Worm (Caenorhabditis elegans) whole organism, L2 larva: ENCODE measurements around the gene col-72.

Experiments
- C34F6.9 ChIP-seq: fragments of 150-350 bp; optimal IDR thresholded peaks from 2 replicates; lab custom pipeline; 2014; ENCODE audit warnings: missing biosample characterization, missing genetic modification characterization
- F13H6.1 ChIP-seq: sonication (generic microtip); optimal IDR thresholded peaks from 2 replicates; lab custom pipeline; 2016; ENCODE audit warnings: missing genetic modification characterization, missing compliant biosample characterization
- R02D3.7 ChIP-seq: fragments of 150-350 bp; optimal IDR thresholded peaks from 2 replicates; lab custom pipeline; 2014; ENCODE audit warnings: missing biosample characterization, missing genetic modification characterization
- Y55F3AM.14 ChIP-seq: fragments of 200-800 bp; sonication (Bioruptor generic); optimal IDR thresholded peaks from 2 replicates; lab custom pipeline; 2018; ENCODE audit warnings: mild to moderate bottlenecking, missing genetic modification characterization, missing compliant biosample characterization
- ZK546.5 ChIP-seq: sonication (generic microtip); optimal IDR thresholded peaks from 2 replicates; lab custom pipeline; 2017; ENCODE audit warnings: missing biosample characterization, missing genetic modification characterization
- alr-1 ChIP-seq: fragments of 150-350 bp; optimal IDR thresholded peaks from 2 replicates; lab custom pipeline; 2014; ENCODE audit warnings: missing biosample characterization, missing genetic modification characterization
- aly-2 ChIP-seq: fragments of 150-350 bp; optimal IDR thresholded peaks from 2 replicates; lab custom pipeline; 2014; ENCODE audit warnings: missing biosample characterization, missing genetic modification characterization
- blmp-1 ChIP-seq: sonication (generic microtip); optimal IDR thresholded peaks from 2 replicates; lab custom pipeline; 2017; ENCODE audit warnings: missing genetic modification characterization, mild to moderate bottlenecking, missing compliant biosample characterization, antibody characterized with exemption, moderate library complexity; ENCODE audit not compliant: insufficient read depth
- ceh-16 ChIP-seq: fragments of 150-350 bp; optimal IDR thresholded peaks from 2 replicates; lab custom pipeline; 2014; ENCODE audit warnings: missing biosample characterization, missing genetic modification characterization
- ceh-82 ChIP-seq: fragments of 150-350 bp; optimal IDR thresholded peaks from 2 replicates; lab custom pipeline; 2014; ENCODE audit warnings: missing biosample characterization, missing genetic modification characterization
- crh-2 ChIP-seq: sonication (generic microtip); optimal IDR thresholded peaks from 2 replicates; lab custom pipeline; 2017; ENCODE audit warnings: missing biosample characterization, missing genetic modification characterization
- dmd-4 ChIP-seq: sonication (generic microtip); optimal IDR thresholded peaks from 2 replicates; lab custom pipeline; 2017; ENCODE audit warnings: missing biosample characterization, missing genetic modification characterization
- egl-27 ChIP-seq: sonication (generic microtip); optimal IDR thresholded peaks from 3 replicates; lab custom pipeline; 2017; ENCODE audit warnings: missing biosample characterization, missing genetic modification reagents, missing genetic modification characterization
- elt-1 ChIP-seq: fragments of 150-350 bp; optimal IDR thresholded peaks from 2 replicates; lab custom pipeline; 2014; ENCODE audit warnings: missing biosample characterization, missing genetic modification characterization
- elt-3 ChIP-seq: sonication (generic microtip); optimal IDR thresholded peaks from 2 replicates; lab custom pipeline; 2017; ENCODE audit warnings: missing biosample characterization, missing genetic modification characterization
- fos-1 ChIP-seq: fragments of 150-350 bp; optimal IDR thresholded peaks from 2 replicates; lab custom pipeline; 2014; ENCODE audit warnings: missing biosample characterization, missing genetic modification characterization
- gmeb-1 ChIP-seq: fragments of 150-350 bp; optimal IDR thresholded peaks from 2 replicates; lab custom pipeline; 2014; ENCODE audit warnings: missing biosample characterization, missing genetic modification characterization
- lin-11 ChIP-seq: fragments of 150-350 bp; sonication (generic microtip); optimal IDR thresholded peaks from 2 replicates; lab custom pipeline; 2014; ENCODE audit warnings: missing biosample characterization, missing genetic modification characterization, inconsistent platforms, mixed read lengths
- lin-13 ChIP-seq: fragments of 150-350 bp; optimal IDR thresholded peaks from 2 replicates; lab custom pipeline; 2014; ENCODE audit warnings: missing biosample characterization, missing genetic modification reagents, missing genetic modification characterization
- lin-39 ChIP-seq: fragments of 150-350 bp; optimal IDR thresholded peaks from 2 replicates; lab custom pipeline; 2014; ENCODE audit warnings: missing biosample characterization, missing genetic modification reagents, missing genetic modification characterization
- lsy-2 ChIP-seq, 2 experiments: fragments of 150-350 bp in 1 of 2; sonication (generic microtip) in 1 of 2; optimal IDR thresholded peaks; 2 replicates each; lab custom pipeline; 2014 to 2017; ENCODE audit warnings: missing biosample characterization in 2 of 2, missing genetic modification characterization in 2 of 2
- mab-5 ChIP-seq: fragments of 150-350 bp; optimal IDR thresholded peaks from 2 replicates; lab custom pipeline; 2014; ENCODE audit warnings: missing biosample characterization, missing genetic modification characterization
- mbf-1 ChIP-seq: sonication (generic microtip); optimal IDR thresholded peaks from 2 replicates; lab custom pipeline; 2017; ENCODE audit warnings: missing biosample characterization, missing genetic modification characterization
- mdl-1 ChIP-seq, 2 experiments: fragments of 150-350 bp in 1 of 2; sonication (generic microtip) in 1 of 2; optimal IDR thresholded peaks; 2 replicates each; lab custom pipeline; 2017; ENCODE audit warnings: missing biosample characterization in 2 of 2, missing genetic modification characterization in 2 of 2
- nhr-10 ChIP-seq: sonication (generic microtip); optimal IDR thresholded peaks from 2 replicates; lab custom pipeline; 2017; ENCODE audit warnings: missing biosample characterization, missing genetic modification characterization
- nhr-11 ChIP-seq: fragments of 150-350 bp; optimal IDR thresholded peaks from 2 replicates; lab custom pipeline; 2014; ENCODE audit warnings: missing biosample characterization, missing genetic modification characterization
- nhr-12 ChIP-seq: fragments of 150-350 bp; optimal IDR thresholded peaks from 2 replicates; lab custom pipeline; 2014; ENCODE audit warnings: missing biosample characterization, missing genetic modification characterization
- nhr-129 ChIP-seq: fragments of 150-350 bp; optimal IDR thresholded peaks from 2 replicates; lab custom pipeline; 2014; ENCODE audit warnings: missing biosample characterization, missing genetic modification characterization
- nhr-21 ChIP-seq: fragments of 150-350 bp; optimal IDR thresholded peaks from 2 replicates; lab custom pipeline; 2014; ENCODE audit warnings: missing biosample characterization, missing genetic modification characterization
- nhr-23 ChIP-seq: fragments of 150-350 bp; optimal IDR thresholded peaks from 2 replicates; lab custom pipeline; 2014; ENCODE audit warnings: missing biosample characterization, missing genetic modification reagents, missing genetic modification characterization
- nhr-237 ChIP-seq: fragments of 150-350 bp; optimal IDR thresholded peaks from 2 replicates; lab custom pipeline; 2014; ENCODE audit warnings: missing biosample characterization, missing genetic modification characterization
- nhr-25 ChIP-seq: fragments of 150-350 bp; sonication (generic microtip); optimal IDR thresholded peaks from 3 replicates; lab custom pipeline; 2014; ENCODE audit warnings: missing biosample characterization, missing genetic modification characterization
- nhr-6 ChIP-seq: fragments of 150-350 bp; optimal IDR thresholded peaks from 2 replicates; lab custom pipeline; 2014; ENCODE audit warnings: missing biosample characterization, missing genetic modification characterization
- nhr-77 ChIP-seq: fragments of 150-350 bp; optimal IDR thresholded peaks from 2 replicates; lab custom pipeline; 2014; ENCODE audit warnings: missing biosample characterization, missing genetic modification characterization
- sem-4 ChIP-seq: fragments of 150-350 bp; optimal IDR thresholded peaks from 2 replicates; lab custom pipeline; 2014; ENCODE audit warnings: missing biosample characterization, missing genetic modification reagents, missing genetic modification characterization
- skn-1 ChIP-seq: sonication (generic microtip); optimal IDR thresholded peaks from 2 replicates; lab custom pipeline; 2017; ENCODE audit warnings: missing biosample characterization, missing genetic modification characterization
- sma-3 ChIP-seq: sonication (generic microtip); optimal IDR thresholded peaks from 2 replicates; lab custom pipeline; 2016; ENCODE audit warnings: missing genetic modification reagents, missing genetic modification characterization, missing compliant biosample characterization
- sma-9 ChIP-seq, 2 experiments: fragments of 150-350 bp in 1 of 2; sonication (generic microtip) in 1 of 2; optimal IDR thresholded peaks; 2 replicates each; lab custom pipeline; 2014 to 2016; ENCODE audit warnings: missing genetic modification characterization in 2 of 2, mild to moderate bottlenecking in 1 of 2, missing biosample characterization in 1 of 2, missing compliant biosample characterization in 1 of 2, missing genetic modification reagents in 1 of 2, moderate library complexity in 1 of 2
- snpc-4 ChIP-seq: fragments of 150-350 bp; optimal IDR thresholded peaks from 2 replicates; lab custom pipeline; 2014; ENCODE audit warnings: missing biosample characterization, missing genetic modification characterization
- unc-39 ChIP-seq: fragments of 150-350 bp; optimal IDR thresholded peaks from 2 replicates; lab custom pipeline; 2014; ENCODE audit warnings: missing biosample characterization, missing genetic modification characterization
- unc-55 ChIP-seq: fragments of 150-350 bp; sonication (generic microtip); optimal IDR thresholded peaks from 3 replicates; lab custom pipeline; 2014; ENCODE audit warnings: missing biosample characterization, missing genetic modification reagents, missing genetic modification characterization
- unc-62 ChIP-seq: fragments of 150-350 bp; optimal IDR thresholded peaks from 2 replicates; lab custom pipeline; 2014; ENCODE audit warnings: missing biosample characterization, missing genetic modification reagents, missing genetic modification characterization
- zag-1 ChIP-seq: fragments of 150-350 bp; optimal IDR thresholded peaks from 2 replicates; lab custom pipeline; 2014; ENCODE audit warnings: missing biosample characterization, missing genetic modification characterization
- ztf-1 ChIP-seq: fragments of 200-800 bp; sonication (Bioruptor generic); conservative IDR thresholded peaks from 2 replicates; pipeline ENCODE4 v1.3.6; 2022; ENCODE audit warnings: missing genetic modification characterization, missing compliant biosample characterization
- ztf-4 ChIP-seq: fragments of 150-350 bp; optimal IDR thresholded peaks from 2 replicates; lab custom pipeline; 2014; ENCODE audit warnings: missing biosample characterization, missing genetic modification characterization

Gene col-72

ce11 chrII:3550352-3550751 is 26.4 kb upstream of the col-72 start, which contains the start of gene W10G11.19:
Gene W10G11.19, plus strand, starts transcription at chrII:3550652.
- peak; percentile 38 for TF ChIP-seq fos-1 (tag; lab: Kevin White, UChicago)
- no peak for TF ChIP-seq R02D3.7 (tag; lab: Kevin White, UChicago)

ce11 chrII:3547282-3547681 is 23.3 kb upstream of the col-72 start:
- no peak for TF ChIP-seq nhr-23 (tag; lab: Kevin White, UChicago)
- TF ChIP-seq R02D3.7 (tag; lab: Kevin White, UChicago) = no peak
- TF ChIP-seq unc-39 (tag; lab: Kevin White, UChicago) = no peak
- no peak for TF ChIP-seq aly-2 (tag; lab: Kevin White, UChicago)
- peak; percentile 46 for TF ChIP-seq mab-5 (tag; lab: Kevin White, UChicago)
- no peak for TF ChIP-seq nhr-12 (tag; lab: Kevin White, UChicago)
- no peak for TF ChIP-seq Y55F3AM.14 (GFP tag; lab: Kevin White, UChicago)
- TF ChIP-seq nhr-21 = no peak
- TF ChIP-seq gmeb-1 (tag; lab: Kevin White, UChicago) = no peak
- TF ChIP-seq blmp-1 = no peak
- TF ChIP-seq crh-2 (tag; lab: Kevin White, UChicago) = no peak
- no peak for TF ChIP-seq ZK546.5 (tag; lab: Kevin White, UChicago)
- TF ChIP-seq C34F6.9 (tag; lab: Kevin White, UChicago) = peak; percentile 66
- TF ChIP-seq ceh-82 (tag; lab: Kevin White, UChicago) = no peak
- no peak for TF ChIP-seq nhr-77
- TF ChIP-seq lsy-2 (tag; optimal IDR thresholded peaks at IDR 0.05; lab: Kevin White, UChicago) = peak in 1 of 2 experiments; percentile 68
- TF ChIP-seq unc-55 = peak; percentile 66
- TF ChIP-seq nhr-129 (tag; lab: Kevin White, UChicago) = peak; percentile 40
- TF ChIP-seq zag-1 (tag; lab: Kevin White, UChicago) = peak; percentile 42
- no peak for TF ChIP-seq sma-9 (GFP tag; optimal IDR thresholded peaks at IDR 0.05; lab: Kevin White, UChicago)
- no peak for TF ChIP-seq sma-9 (tag; optimal IDR thresholded peaks at IDR 0.05; lab: Kevin White, UChicago)
- TF ChIP-seq ztf-4 (tag; lab: Kevin White, UChicago) = no peak
- TF ChIP-seq lin-13 (GFP tag; lab: Kevin White, UChicago) = peak; percentile 40
- TF ChIP-seq lin-39 (tag; lab: Kevin White, UChicago) = no peak
- TF ChIP-seq egl-27 = no peak
- no peak for TF ChIP-seq sma-3 (GFP tag; lab: Kevin White, UChicago)
- no peak for TF ChIP-seq ztf-1
- TF ChIP-seq lin-11 (tag; lab: Kevin White, UChicago) = no peak
- no peak for TF ChIP-seq fos-1 (tag; lab: Kevin White, UChicago)
- no peak for TF ChIP-seq unc-62 (GFP tag; lab: Kevin White, UChicago)
- no peak for TF ChIP-seq sem-4 (tag; lab: Kevin White, UChicago)
- TF ChIP-seq nhr-11 = no peak
- TF ChIP-seq ceh-16 = no peak
- no peak for TF ChIP-seq elt-1
- TF ChIP-seq nhr-25 = no peak
- no peak for TF ChIP-seq mbf-1 (tag; lab: Kevin White, UChicago)
- peak in 1 of 2 experiments; percentile 38 for TF ChIP-seq mdl-1 (tag; optimal IDR thresholded peaks at IDR 0.05; lab: Kevin White, UChicago)
- TF ChIP-seq F13H6.1 (tag; lab: Kevin White, UChicago) = no peak
- TF ChIP-seq dmd-4 (tag; lab: Kevin White, UChicago) = no peak
- TF ChIP-seq snpc-4 (tag; lab: Kevin White, UChicago) = peak; percentile 16
- no peak for TF ChIP-seq nhr-237
- no peak for TF ChIP-seq nhr-10 (tag; lab: Kevin White, UChicago)

- TF ChIP-seq unc-55 (no peak), skn-1 (tag; lab: Kevin White, UChicago) (no peak), lin-13 (GFP tag; lab: Kevin White, UChicago) (no peak), mab-5 (tag; lab: Kevin White, UChicago) (no peak), alr-1 (tag; lab: Kevin White, UChicago) (no peak), ceh-82 (tag; lab: Kevin White, UChicago) (no peak), nhr-11 (no peak), nhr-23 (tag; lab: Kevin White, UChicago) (no peak), gmeb-1 (tag; lab: Kevin White, UChicago) (no peak), egl-27 (no peak), sma-9 (GFP tag; optimal IDR thresholded peaks at IDR 0.05; lab: Kevin White, UChicago) (no peak), sma-9 (tag; optimal IDR thresholded peaks at IDR 0.05; lab: Kevin White, UChicago) (no peak), lin-11 (tag; lab: Kevin White, UChicago) (no peak), aly-2 (tag; lab: Kevin White, UChicago) (no peak), nhr-6 (tag; lab: Kevin White, UChicago) (no peak), elt-3 (tag; lab: Kevin White, UChicago) (no peak), fos-1 (tag; lab: Kevin White, UChicago) (no peak), nhr-10 (tag; lab: Kevin White, UChicago) (no peak)
These were observed 22.5 kb upstream of the col-72 start, which contains the start of gene apd-3 for ce11 chrII:3546381-3546931. Gene apd-3, minus strand, starts transcription at chrII:3546431.
